Worm (Caenorhabditis elegans): Measurements from ENCODE around the gene mpst-2.

DNA sequence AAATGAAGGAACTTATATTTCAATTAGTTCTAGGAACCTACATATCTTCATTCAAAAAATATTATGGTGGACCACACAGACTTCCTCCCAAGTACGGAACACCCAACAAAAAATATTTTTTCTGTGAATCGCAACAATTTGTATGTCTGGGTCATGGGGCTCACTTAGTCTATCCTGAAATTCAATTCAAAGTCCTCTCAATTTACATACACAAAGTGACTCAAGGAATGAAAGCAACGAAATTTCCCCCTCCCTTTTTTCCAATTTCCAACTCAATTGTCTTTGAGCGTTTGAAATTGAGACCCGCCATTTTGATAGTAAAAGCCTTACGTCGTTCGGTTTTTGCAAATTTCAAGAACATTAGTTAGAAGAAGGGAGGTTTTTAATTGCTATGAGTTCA lies 33.9 kb downstream of the mpst-2 start:
- TF ChIP-seq repo-1 (tag; optimal IDR thresholded peaks at IDR 0.05) (no peak), T07F8.4 (tag; optimal IDR thresholded peaks at IDR 0.05) (no peak), B0336.3 (GFP tag; IDR thresholded peaks at IDR 0.05) (no peak), unc-130 (GFP tag; optimal IDR thresholded peaks at IDR 0.05) (no peak), ama-1 (optimal IDR thresholded peaks at IDR 0.05) (no peak), ama-1 (GFP tag; optimal IDR thresholded peaks at IDR 0.05) (no peak), egl-44 (GFP tag; IDR thresholded peaks at IDR 0.05) (no peak), D2030.7 (GFP tag; IDR thresholded peaks at IDR 0.05) (no peak)

All from whole organism, young adult.